Worm (Caenorhabditis elegans) whole organism, young adult: ENCODE measurements around the gene oig-4.

Experiments
- F22D6.2 ChIP-seq: sonication (generic microtip); optimal IDR thresholded peaks from 2 replicates; lab custom pipeline; 2016; ENCODE audit warnings: mild to moderate bottlenecking, missing genetic modification characterization, missing compliant biosample characterization
- F33H1.4 ChIP-seq: fragments of 200-800 bp; sonication (Bioruptor generic); IDR thresholded peaks from 2 replicates; pipeline ENCODE4 v1.3.6; 2022; ENCODE audit warnings: missing genetic modification reagents, missing genetic modification characterization, missing compliant biosample characterization
- F39B2.1 ChIP-seq: fragments of 200-800 bp; sonication (Bioruptor generic); IDR thresholded peaks from 2 replicates; pipeline ENCODE4 v1.3.6; 2022; ENCODE audit warnings: missing genetic modification reagents, missing genetic modification characterization, missing compliant biosample characterization
- F49E8.2 ChIP-seq: sonication (generic microtip); optimal IDR thresholded peaks from 3 replicates; lab custom pipeline; 2017; ENCODE audit warnings: missing genetic modification characterization, mild to moderate bottlenecking, missing compliant biosample characterization, antibody characterized with exemption, moderate library complexity; ENCODE audit not compliant: insufficient read depth
- F55B11.4 ChIP-seq: sonication (generic microtip); optimal IDR thresholded peaks from 2 replicates; lab custom pipeline; 2016; ENCODE audit warnings: missing compliant biosample characterization, missing genetic modification characterization, borderline replicate concordance; ENCODE audit not compliant: insufficient read depth
- K12H6.12 ChIP-seq: fragments of 200-800 bp; sonication (Bioruptor generic); optimal IDR thresholded peaks from 2 replicates; lab custom pipeline; 2018; ENCODE audit warnings: mild to moderate bottlenecking, missing genetic modification characterization, missing compliant biosample characterization
- akir-1 ChIP-seq: fragments of 200-800 bp; sonication (Bioruptor generic); optimal IDR thresholded peaks from 2 replicates; lab custom pipeline; 2018; ENCODE audit warnings: mild to moderate bottlenecking, missing genetic modification characterization, moderate library complexity, missing compliant biosample characterization
- aptf-3 ChIP-seq: fragments of 200-800 bp; sonication (Bioruptor generic); IDR thresholded peaks from 2 replicates; pipeline ENCODE4 v1.3.6; 2022; ENCODE audit warnings: missing genetic modification characterization, missing compliant biosample characterization
- athp-1 ChIP-seq: sonication (generic microtip); optimal IDR thresholded peaks from 2 replicates; lab custom pipeline; 2017; ENCODE audit warnings: mild to moderate bottlenecking, missing genetic modification characterization, missing compliant biosample characterization
- attf-5 ChIP-seq: fragments of 200-800 bp; sonication (Bioruptor generic); optimal IDR thresholded peaks from 2 replicates; lab custom pipeline; 2018; ENCODE audit warnings: mild to moderate bottlenecking, missing genetic modification characterization, missing compliant biosample characterization
- ccch-3 ChIP-seq: fragments of 200-800 bp; sonication (Bioruptor generic); optimal IDR thresholded peaks from 2 replicates; lab custom pipeline; 2018; ENCODE audit warnings: mild to moderate bottlenecking, missing genetic modification characterization, missing compliant biosample characterization
- cebp-1 ChIP-seq, 2 experiments: fragments of 200-800 bp in 1 of 2; sonication (Bioruptor generic) in 1 of 2; sonication (generic microtip) in 1 of 2; IDR thresholded peaks in 1 of 2; optimal IDR thresholded peaks in 1 of 2; 2 replicates each; pipeline versions ENCODE4 v1.3.6 to Lab custom; 2017 to 2022; ENCODE audit warnings: missing compliant biosample characterization in 2 of 2, missing genetic modification characterization in 2 of 2, mild to moderate bottlenecking in 1 of 2, missing genetic modification reagents in 1 of 2, moderate library complexity in 1 of 2
- cebp-2 ChIP-seq: fragments of 200-800 bp; sonication (Bioruptor generic); IDR thresholded peaks from 2 replicates; pipeline ENCODE4 v1.3.6; 2022; ENCODE audit warnings: missing genetic modification characterization, missing compliant biosample characterization
- ceh-27 ChIP-seq: fragments of 200-800 bp; sonication (Bioruptor generic); optimal IDR thresholded peaks from 2 replicates; lab custom pipeline; 2018; ENCODE audit warnings: mild to moderate bottlenecking, missing genetic modification characterization, moderate library complexity, missing compliant biosample characterization
- ceh-79 ChIP-seq: sonication (generic microtip); optimal IDR thresholded peaks from 2 replicates; lab custom pipeline; 2017; ENCODE audit warnings: mild to moderate bottlenecking, missing genetic modification characterization, missing compliant biosample characterization
- dox-1 ChIP-seq: fragments of 200-800 bp; sonication (Bioruptor generic); IDR thresholded peaks from 2 replicates; pipeline ENCODE4 v1.3.6; 2022; ENCODE audit warnings: missing genetic modification reagents, missing genetic modification characterization, missing compliant biosample characterization
- dpff-1 ChIP-seq: sonication (generic microtip); optimal IDR thresholded peaks from 2 replicates; lab custom pipeline; 2017; ENCODE audit warnings: mild to moderate bottlenecking, missing genetic modification characterization, missing compliant biosample characterization
- egrh-3 ChIP-seq: fragments of 200-800 bp; sonication (Bioruptor generic); IDR thresholded peaks from 2 replicates; pipeline ENCODE4 v1.3.6; 2022; ENCODE audit warnings: missing genetic modification reagents, missing genetic modification characterization, missing compliant biosample characterization
- him-1 ChIP-seq: sonication (generic microtip); optimal IDR thresholded peaks from 2 replicates; lab custom pipeline; 2016; ENCODE audit warnings: missing genotype, missing genetic modification reagents, missing genetic modification characterization, missing compliant biosample characterization
- hmg-1.2 ChIP-seq: fragments of 200-800 bp; sonication (Bioruptor generic); IDR thresholded peaks from 2 replicates; pipeline ENCODE4 v1.3.6; 2022; ENCODE audit warnings: missing genetic modification reagents, missing genetic modification characterization, missing compliant biosample characterization
- lin-35 ChIP-seq, 3 experiments: fragments of 150-350 bp in 2 of 3; sonication (generic microtip) in 1 of 3; optimal IDR thresholded peaks; 2 replicates each; lab custom pipeline; 2014 to 2018; ENCODE audit warnings: missing biosample characterization in 3 of 3, missing genetic modification characterization in 3 of 3, missing genetic modification reagents in 3 of 3
- lin-40 ChIP-seq: sonication (generic microtip); optimal IDR thresholded peaks from 2 replicates; lab custom pipeline; 2016; ENCODE audit warnings: missing genetic modification characterization, mild to moderate bottlenecking, missing compliant biosample characterization, missing genotype, missing genetic modification reagents
- lir-1 ChIP-seq: fragments of 200-800 bp; sonication (Bioruptor generic); conservative IDR thresholded peaks from 2 replicates; pipeline ENCODE4 v1.3.6; 2022; ENCODE audit warnings: missing genetic modification reagents, missing genetic modification characterization, missing compliant biosample characterization
- lsy-27 ChIP-seq: sonication (generic microtip); optimal IDR thresholded peaks from 2 replicates; lab custom pipeline; 2017; ENCODE audit warnings: missing genetic modification characterization, mild to moderate bottlenecking, missing compliant biosample characterization, antibody characterized with exemption, missing genotype, borderline replicate concordance; ENCODE audit not compliant: insufficient read depth
- madf-10 ChIP-seq: sonication (generic microtip); optimal IDR thresholded peaks from 2 replicates; lab custom pipeline; 2016; ENCODE audit warnings: mild to moderate bottlenecking, missing genetic modification characterization, missing compliant biosample characterization
- mcd-1 ChIP-seq: fragments of 200-800 bp; sonication (Bioruptor generic); IDR thresholded peaks from 2 replicates; pipeline ENCODE4 v1.3.6; 2022; ENCODE audit warnings: missing genetic modification reagents, missing genetic modification characterization, missing compliant biosample characterization
- mes-4 ChIP-seq: sonication (generic microtip); optimal IDR thresholded peaks from 2 replicates; lab custom pipeline; 2016; ENCODE audit warnings: missing genotype, missing genetic modification characterization, missing compliant biosample characterization
- nhr-90 ChIP-seq: sonication (generic microtip); optimal IDR thresholded peaks from 2 replicates; lab custom pipeline; 2016; ENCODE audit warnings: missing genotype, mild to moderate bottlenecking, missing genetic modification characterization, missing compliant biosample characterization
- rcor-1 ChIP-seq: fragments of 200-800 bp; sonication (Bioruptor generic); IDR thresholded peaks from 2 replicates; pipeline ENCODE4 v1.3.6; 2022; ENCODE audit warnings: missing genetic modification reagents, missing genetic modification characterization, missing compliant biosample characterization
- rec-8 ChIP-seq, 2 experiments: sonication (generic microtip); optimal IDR thresholded peaks; 2 replicates each; lab custom pipeline; 2016; ENCODE audit warnings: mild to moderate bottlenecking in 2 of 2, missing genetic modification characterization in 2 of 2, missing genetic modification reagents in 2 of 2, missing genotype in 2 of 2, missing biosample characterization in 1 of 2, missing compliant biosample characterization in 1 of 2, moderate library complexity in 1 of 2
- snpc-4 ChIP-seq, 5 experiments: fragments of 150-350 bp in 1 of 5; sonication (generic microtip) in 4 of 5; optimal IDR thresholded peaks; 2 replicates each; lab custom pipeline; 2014 to 2018; ENCODE audit warnings: missing genetic modification characterization in 5 of 5, missing biosample characterization in 3 of 5, antibody characterized with exemption in 2 of 5, mild to moderate bottlenecking in 2 of 5, missing compliant biosample characterization in 2 of 5, missing genotype in 2 of 5, moderate library complexity in 2 of 5, missing genetic modification reagents in 1 of 5
- zfh-2 ChIP-seq: fragments of 200-800 bp; sonication (Bioruptor generic); conservative IDR thresholded peaks from 2 replicates; pipeline ENCODE4 v1.3.6; 2022; ENCODE audit warnings: missing genetic modification reagents, missing genetic modification characterization, missing compliant biosample characterization
- ztf-28 ChIP-seq: fragments of 200-800 bp; sonication (Bioruptor generic); IDR thresholded peaks from 2 replicates; pipeline ENCODE4 v1.3.6; 2022; ENCODE audit warnings: missing genetic modification reagents, missing genetic modification characterization, missing compliant biosample characterization
- ztf-3 ChIP-seq: fragments of 200-800 bp; sonication (Bioruptor generic); optimal IDR thresholded peaks from 2 replicates; lab custom pipeline; 2018; ENCODE audit warnings: mild to moderate bottlenecking, missing genetic modification characterization, missing compliant biosample characterization

The oig-4 gene

DNA sequence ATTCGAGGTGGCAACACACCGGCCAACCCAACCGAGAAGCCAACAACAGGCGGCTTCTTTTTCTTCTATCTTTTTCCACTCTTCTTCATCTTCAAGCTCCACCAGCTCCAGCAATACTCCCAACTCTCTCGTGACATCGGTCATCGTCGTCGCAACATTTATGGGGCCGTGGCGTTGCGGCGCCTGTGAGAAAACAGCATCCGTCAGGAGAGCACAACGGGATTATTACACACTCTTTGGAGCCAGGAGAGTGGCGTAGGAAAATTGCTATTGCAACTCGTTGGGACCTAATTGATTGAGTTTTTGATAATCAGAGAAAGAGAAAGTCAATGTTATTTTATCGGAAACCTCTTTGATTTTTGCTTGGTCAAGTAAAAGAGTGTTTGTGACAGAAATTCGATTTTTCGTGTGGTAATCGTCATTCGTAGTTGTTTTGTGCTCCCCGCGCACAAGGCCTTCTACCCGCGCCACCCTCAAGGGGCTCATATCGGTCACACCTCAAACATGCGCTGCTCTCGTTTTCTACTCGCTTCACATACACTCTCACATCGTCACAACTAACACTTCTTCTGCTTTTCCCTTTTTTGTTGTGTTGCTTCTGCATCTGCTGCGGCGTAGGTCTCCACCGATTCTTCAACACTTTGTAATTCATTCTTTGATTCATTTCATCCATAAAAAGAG is 27.0 kb downstream of the oig-4 start:
- TF ChIP-seq nhr-90 (tag; lab: Kevin White, UChicago) = no peak
- TF ChIP-seq ztf-28 (GFP tag; lab: Robert Waterston, UW) = peak; percentile 42; the same call in 1 of the 2 replicates
- TF ChIP-seq ccch-3 (GFP tag; lab: Kevin White, UChicago) = no peak
- no peak for TF ChIP-seq F49E8.2
- TF ChIP-seq aptf-3 = no peak
- 0 out of 2 replicates have a peak, but pooled peaks have one; percentile 26 for TF ChIP-seq zfh-2 (GFP tag; lab: Robert Waterston, UW)

DNA sequence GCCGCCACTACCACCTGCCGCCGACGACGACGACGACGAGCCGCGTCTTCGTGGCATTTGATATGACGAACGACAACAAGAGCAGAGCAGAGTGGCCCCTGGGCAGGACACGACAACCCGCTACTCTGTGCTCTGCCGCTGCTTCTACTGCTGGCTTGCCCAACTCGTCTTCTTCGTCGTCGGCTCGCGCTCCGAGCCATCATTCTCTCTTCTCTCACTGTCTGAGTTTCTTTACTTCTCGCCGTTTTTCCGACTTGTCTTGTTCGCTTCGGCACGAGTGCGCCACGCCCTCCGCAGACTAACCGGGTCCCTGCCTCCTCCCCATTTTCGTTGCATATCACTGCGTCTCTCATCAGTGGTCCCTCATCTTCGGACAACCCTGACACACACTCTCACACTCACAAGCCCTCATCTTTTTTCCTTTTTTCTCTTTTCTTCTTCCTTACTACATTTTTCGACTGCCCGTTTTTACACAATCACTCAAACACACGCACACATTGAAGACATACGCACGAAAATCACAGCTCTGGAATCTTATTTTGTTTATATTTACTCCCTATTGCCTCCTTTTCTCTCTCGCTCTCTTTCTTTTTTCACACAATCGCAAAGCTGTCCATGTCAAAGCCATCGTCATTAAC is 28.8 kb downstream of the oig-4 start:
- TF ChIP-seq rec-8 (tag; optimal IDR thresholded peaks at IDR 0.05; lab: Kevin White, UChicago) (no peak), attf-5 (GFP tag; lab: Kevin White, UChicago) (peak; percentile 37), cebp-1 (GFP tag; IDR thresholded peaks at IDR 0.05; lab: Robert Waterston, UW) (no peak), cebp-1 (tag; optimal IDR thresholded peaks at IDR 0.05; lab: Kevin White, UChicago) (peak; percentile 58), dox-1 (GFP tag; lab: Robert Waterston, UW) (0 out of 2 replicates have a peak, but pooled peaks have one; percentile 14), lin-40 (tag; lab: Kevin White, UChicago) (peak; percentile 32), egrh-3 (peak; percentile 84), ceh-27 (GFP tag; lab: Kevin White, UChicago) (peak; percentile 43), snpc-4 (GFP tag; optimal IDR thresholded peaks at IDR 0.05; lab: Kevin White, UChicago) (no peak), snpc-4 (tag; optimal IDR thresholded peaks at IDR 0.05; lab: Kevin White, UChicago) (peak in 1 of 4 experiments; percentile 10), ztf-28 (GFP tag; lab: Robert Waterston, UW) (no peak), mcd-1 (GFP tag; lab: Robert Waterston, UW) (0 out of 2 replicates have a peak, but pooled peaks have one; percentile 27), zfh-2 (GFP tag; lab: Robert Waterston, UW) (peak; percentile 93), rcor-1 (GFP tag; lab: Robert Waterston, UW) (peak; percentile 35; the same call in 1 of the 2 replicates), hmg-1.2 (GFP tag; lab: Robert Waterston, UW) (peak; percentile 38; the same call in 1 of the 2 replicates), lin-35 (GFP tag; optimal IDR thresholded peaks at IDR 0.05; lab: Kevin White, UChicago) (peak in 1 of 3 experiments; percentile 46), F39B2.1 (no peak), K12H6.12 (tag; lab: Kevin White, UChicago) (peak; percentile 60)

DNA sequence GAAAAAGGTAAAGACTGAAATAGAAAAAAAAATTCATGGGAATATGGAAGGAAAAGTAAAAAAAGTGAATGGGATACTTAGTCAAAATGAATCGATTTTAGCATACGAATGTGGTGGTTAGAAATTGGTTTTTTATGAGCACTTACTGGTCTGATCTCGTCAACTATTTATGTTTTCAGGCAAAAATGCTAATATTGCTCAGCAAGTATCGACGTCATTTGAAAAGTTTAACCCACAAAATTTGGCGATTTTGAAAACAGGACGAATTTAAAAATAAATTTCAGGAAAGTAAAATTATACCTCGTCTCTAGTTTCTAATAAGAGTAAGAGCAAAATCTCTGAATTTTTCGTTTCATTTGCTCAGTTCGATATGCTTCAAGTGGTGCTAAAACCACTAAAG is 29.9 kb downstream of the oig-4 start:
- no peak for TF ChIP-seq F22D6.2 (tag; lab: Kevin White, UChicago)
- TF ChIP-seq ztf-3 (GFP tag; lab: Kevin White, UChicago) = no peak
- no peak for TF ChIP-seq mcd-1 (GFP tag; lab: Robert Waterston, UW)
- TF ChIP-seq attf-5 (GFP tag; lab: Kevin White, UChicago) = no peak
- TF ChIP-seq cebp-2 (GFP tag; lab: Robert Waterston, UW) = no peak
- no peak for TF ChIP-seq lsy-27 (tag; lab: Kevin White, UChicago)
- no peak for TF ChIP-seq dpff-1 (tag; lab: Kevin White, UChicago)
- no peak for TF ChIP-seq mes-4 (tag; lab: Kevin White, UChicago)
- no peak for TF ChIP-seq ceh-79 (tag; lab: Kevin White, UChicago)

DNA sequence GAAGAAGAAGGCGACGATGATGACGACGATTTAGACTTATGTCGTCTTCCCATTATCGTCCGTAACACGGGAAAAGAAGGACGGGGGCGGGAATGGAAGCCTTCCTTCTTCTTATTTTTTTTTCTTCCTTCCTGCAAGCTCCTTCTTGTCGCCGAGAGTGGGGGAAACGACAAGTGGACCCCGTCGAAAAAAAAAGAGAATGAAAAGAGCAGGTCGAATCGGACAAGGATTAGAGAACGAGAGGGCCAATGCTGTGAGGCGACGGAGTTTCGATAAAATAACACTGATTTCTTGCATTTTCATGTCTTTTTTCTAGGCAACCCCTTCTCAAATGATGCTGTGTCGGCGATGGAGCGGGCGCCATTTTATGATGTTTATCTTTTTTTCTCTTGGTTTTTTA is 37.8 kb downstream of the oig-4 start, which contains the start of gene pde-4:
Gene pde-4, minus strand, starts transcription at position 76 of the 400 bp plus-strand sequence.
- TF ChIP-seq lir-1 (GFP tag; lab: Robert Waterston, UW) (no peak), F22D6.2 (tag; lab: Kevin White, UChicago) (no peak), ceh-27 (GFP tag; lab: Kevin White, UChicago) (no peak), athp-1 (tag; lab: Kevin White, UChicago) (no peak), madf-10 (tag; lab: Kevin White, UChicago) (no peak), cebp-2 (GFP tag; lab: Robert Waterston, UW) (no peak), him-1 (tag; lab: Kevin White, UChicago) (no peak), F55B11.4 (no peak), egrh-3 (no peak), hmg-1.2 (GFP tag; lab: Robert Waterston, UW) (no peak), F33H1.4 (GFP tag; lab: Robert Waterston, UW) (no peak), akir-1 (GFP tag; lab: Kevin White, UChicago) (no peak)
